Fruit fly (Drosophila melanogaster) whole organism, embryonic: ENCODE data around the gene dbf.

Source experiments
- Ada2b ChIP-seq: fragments of 200-800 bp; sonication (Bioruptor generic); IDR thresholded peaks from 2 replicates; pipeline ENCODE4 v1.3.6; 2022; ENCODE audit warnings: missing biosample characterization, missing genetic modification characterization
- BtbVII ChIP-seq: fragments of 200-800 bp; sonication (Bioruptor generic); optimal IDR thresholded peaks from 3 replicates; lab custom pipeline; 2017; ENCODE audit warnings: missing biosample characterization, mild to moderate bottlenecking, missing genetic modification characterization
- CG10654 ChIP-seq: fragments of 200-800 bp; sonication (Bioruptor generic); optimal IDR thresholded peaks from 2 replicates; lab custom pipeline; 2016; ENCODE audit warnings: missing biosample characterization, missing genetic modification characterization
- CG13624 ChIP-seq: fragments of 200-800 bp; sonication (Bioruptor generic); optimal IDR thresholded peaks from 2 replicates; lab custom pipeline; 2016; ENCODE audit warnings: missing biosample characterization, missing genetic modification characterization
- CG14710 ChIP-seq: fragments of 200-800 bp; sonication (Bioruptor generic); optimal IDR thresholded peaks from 3 replicates; lab custom pipeline; 2019; ENCODE audit warnings: missing biosample characterization, mild to moderate bottlenecking, missing genetic modification characterization, moderate library complexity
- CG15601 ChIP-seq: fragments of 200-800 bp; sonication (Bioruptor generic); optimal IDR thresholded peaks from 3 replicates; lab custom pipeline; 2019; ENCODE audit warnings: missing biosample characterization, mild to moderate bottlenecking, missing genetic modification characterization, moderate library complexity
- CG1792 ChIP-seq: fragments of 200-800 bp; sonication (Bioruptor generic); optimal IDR thresholded peaks from 2 replicates; lab custom pipeline; 2016; ENCODE audit warnings: missing biosample characterization, missing genetic modification characterization
- CG30431 ChIP-seq: fragments of 200-800 bp; sonication (Bioruptor generic); optimal IDR thresholded peaks from 2 replicates; lab custom pipeline; 2017; ENCODE audit warnings: missing biosample characterization, missing genetic modification characterization
- CG31441 ChIP-seq: fragments of 200-800 bp; sonication (Bioruptor generic); IDR thresholded peaks from 2 replicates; pipeline ENCODE4 v1.3.6; 2022; ENCODE audit warnings: missing biosample characterization, missing genetic modification characterization
- CG3163 ChIP-seq: fragments of 200-800 bp; sonication (Bioruptor generic); optimal IDR thresholded peaks from 3 replicates; lab custom pipeline; 2016; ENCODE audit warnings: missing biosample characterization, missing genetic modification characterization
- CG33213 ChIP-seq: fragments of 200-800 bp; sonication (Bioruptor generic); optimal IDR thresholded peaks from 3 replicates; lab custom pipeline; 2016; ENCODE audit warnings: missing biosample characterization, missing genetic modification characterization
- CG4854 ChIP-seq: fragments of 200-800 bp; sonication (Bioruptor generic); optimal IDR thresholded peaks from 2 replicates; lab custom pipeline; 2016; ENCODE audit warnings: missing biosample characterization, missing genetic modification characterization, inconsistent platforms
- CG6689 ChIP-seq: fragments of 200-800 bp; sonication (Bioruptor generic); IDR thresholded peaks from 2 replicates; pipeline ENCODE4 v1.3.6; 2022; ENCODE audit warnings: missing biosample characterization, missing genetic modification characterization
- CG7357 ChIP-seq: fragments of 200-800 bp; sonication (Bioruptor generic); IDR thresholded peaks from 3 replicates; pipeline ENCODE4 v1.3.6; 2022; ENCODE audit warnings: missing biosample characterization, missing genetic modification characterization
- CG7745 ChIP-seq: fragments of 200-800 bp; sonication (Bioruptor generic); optimal IDR thresholded peaks from 2 replicates; lab custom pipeline; 2018; ENCODE audit warnings: missing biosample characterization, mild to moderate bottlenecking, missing genetic modification characterization, moderate library complexity
- CG8388 ChIP-seq: fragments of 200-800 bp; sonication (Bioruptor generic); optimal IDR thresholded peaks from 2 replicates; lab custom pipeline; 2019; ENCODE audit warnings: missing biosample characterization, mild to moderate bottlenecking, missing genetic modification characterization, moderate library complexity
- CG8765 ChIP-seq: fragments of 200-800 bp; sonication (Bioruptor generic); IDR thresholded peaks from 2 replicates; pipeline ENCODE4 v1.3.6; 2022; ENCODE audit warnings: missing biosample characterization, missing genetic modification characterization
- CG8924 ChIP-seq: fragments of 200-800 bp; optimal IDR thresholded peaks from 3 replicates; lab custom pipeline; 2019; ENCODE audit warnings: missing biosample characterization, mild to moderate bottlenecking, missing genetic modification characterization, moderate library complexity
- Dref ChIP-seq: fragments of 200-800 bp; sonication (Bioruptor generic); IDR thresholded peaks from 2 replicates; pipeline ENCODE4 v1.3.6; 2022; ENCODE audit warnings: missing biosample characterization, missing genetic modification characterization
- Fer1 ChIP-seq: fragments of 200-800 bp; sonication (Bioruptor generic); optimal IDR thresholded peaks from 2 replicates; lab custom pipeline; 2017; ENCODE audit warnings: missing biosample characterization, mild to moderate bottlenecking, missing genetic modification characterization
- Fer3 ChIP-seq: fragments of 200-800 bp; sonication (Bioruptor generic); optimal IDR thresholded peaks from 2 replicates; lab custom pipeline; 2018; ENCODE audit warnings: missing biosample characterization, mild to moderate bottlenecking, missing genetic modification characterization, moderate library complexity
- Hmx ChIP-seq: fragments of 200-800 bp; sonication (Bioruptor generic); optimal IDR thresholded peaks from 2 replicates; lab custom pipeline; 2016; ENCODE audit warnings: missing biosample characterization, missing genetic modification characterization
- MESR4 ChIP-seq: fragments of 200-800 bp; sonication (Bioruptor generic); optimal IDR thresholded peaks from 2 replicates; lab custom pipeline; 2018; ENCODE audit warnings: missing biosample characterization, mild to moderate bottlenecking, missing genetic modification characterization, moderate library complexity
- NC2β ChIP-seq: fragments of 200-800 bp; sonication (Bioruptor generic); optimal IDR thresholded peaks from 2 replicates; lab custom pipeline; 2016; ENCODE audit warnings: missing biosample characterization, missing genetic modification characterization
- Oaz ChIP-seq: fragments of 200-800 bp; sonication (Bioruptor generic); IDR thresholded peaks from 2 replicates; pipeline ENCODE4 v1.3.6; 2022; ENCODE audit warnings: missing biosample characterization, missing genetic modification characterization
- Rfx ChIP-seq: fragments of 200-800 bp; sonication (Bioruptor generic); IDR thresholded peaks from 2 replicates; pipeline ENCODE4 v1.3.6; 2022; ENCODE audit warnings: missing biosample characterization, missing genetic modification characterization
- ase ChIP-seq: fragments of 200-800 bp; sonication (Bioruptor generic); IDR thresholded peaks from 3 replicates; pipeline ENCODE4 v1.3.6; 2022; ENCODE audit warnings: missing biosample characterization, missing genetic modification characterization
- bsh ChIP-seq, 2 experiments: fragments of 200-800 bp; sonication (Bioruptor generic); optimal IDR thresholded peaks; 2 replicates each; lab custom pipeline; 2017 to 2018; ENCODE audit warnings: mild to moderate bottlenecking in 2 of 2, missing biosample characterization in 2 of 2, missing genetic modification characterization in 2 of 2, moderate library complexity in 1 of 2
- dan ChIP-seq: fragments of 200-800 bp; sonication (Bioruptor generic); IDR thresholded peaks from 2 replicates; pipeline ENCODE4 v1.3.6; 2022; ENCODE audit warnings: missing biosample characterization, missing genetic modification characterization
- ems ChIP-seq: fragments of 200-800 bp; sonication (Bioruptor generic); optimal IDR thresholded peaks from 3 replicates; lab custom pipeline; 2016; ENCODE audit warnings: missing biosample characterization, missing genetic modification characterization
- en ChIP-seq: fragments of 200-800 bp; sonication (Bioruptor generic); optimal IDR thresholded peaks from 2 replicates; lab custom pipeline; 2016; ENCODE audit warnings: missing biosample characterization, missing genetic modification characterization
- eve ChIP-seq, 2 experiments: fragments of >200 bp; optimal IDR thresholded peaks; 2 replicates each; lab custom pipeline; 2017; ENCODE audit warnings: missing biosample characterization in 2 of 2, missing genetic modification characterization in 2 of 2
- exex ChIP-seq: fragments of 200-800 bp; sonication (Bioruptor generic); optimal IDR thresholded peaks from 4 replicates; lab custom pipeline; 2018; ENCODE audit warnings: missing biosample characterization, mild to moderate bottlenecking, missing genetic modification characterization, moderate library complexity
- fu2 ChIP-seq: fragments of 200-800 bp; sonication (Bioruptor generic); optimal IDR thresholded peaks from 2 replicates; lab custom pipeline; 2016; ENCODE audit warnings: missing biosample characterization, missing genetic modification characterization
- grau ChIP-seq: fragments of 200-800 bp; optimal IDR thresholded peaks from 3 replicates; lab custom pipeline; 2019; ENCODE audit warnings: missing biosample characterization, mild to moderate bottlenecking, missing genetic modification characterization, moderate library complexity
- gro ChIP-seq: fragments of 200-800 bp; sonication (Bioruptor generic); optimal IDR thresholded peaks from 2 replicates; lab custom pipeline; 2016; ENCODE audit warnings: missing biosample characterization, missing genetic modification characterization
- klu ChIP-seq: fragments of 200-800 bp; sonication (Bioruptor generic); IDR thresholded peaks from 2 replicates; pipeline ENCODE4 v1.3.6; 2022; ENCODE audit warnings: missing biosample characterization, missing genetic modification characterization
- knrl ChIP-seq: fragments of 200-800 bp; sonication (Bioruptor generic); IDR thresholded peaks from 3 replicates; pipeline ENCODE4 v1.3.6; 2022; ENCODE audit warnings: missing biosample characterization, missing genetic modification characterization; ENCODE audit not compliant: partially characterized antibody
- nom ChIP-seq: fragments of 200-800 bp; sonication (Bioruptor generic); optimal IDR thresholded peaks from 2 replicates; lab custom pipeline; 2017; ENCODE audit warnings: missing biosample characterization, missing genetic modification characterization, mild to moderate bottlenecking, moderate library complexity, missing genetic modification reagents
- oc ChIP-seq: fragments of 200-800 bp; sonication (Bioruptor generic); optimal IDR thresholded peaks from 2 replicates; lab custom pipeline; 2018; ENCODE audit warnings: missing biosample characterization, mild to moderate bottlenecking, missing genetic modification characterization, moderate library complexity
- otp ChIP-seq: fragments of 200-800 bp; sonication (Bioruptor generic); IDR thresholded peaks from 3 replicates; pipeline ENCODE4, ENCODE4 v1.3.6; 2022; ENCODE audit warnings: missing biosample characterization, missing genetic modification characterization
- prd ChIP-seq, 3 experiments: fragments of >200 bp in 2 of 3; fragments of 200-800 bp in 1 of 3; sonication (Bioruptor generic) in 1 of 3; optimal IDR thresholded peaks in 2 of 3; IDR thresholded peaks in 1 of 3; 2 replicates in 2 of 3; 3 replicates in 1 of 3; pipeline versions ENCODE4 v1.3.6 to Lab custom; 2017 to 2022; ENCODE audit warnings: missing biosample characterization in 1 of 3, missing genetic modification characterization in 1 of 3
- ranshi ChIP-seq: fragments of 200-800 bp; sonication (Bioruptor generic); IDR thresholded peaks from 2 replicates; pipeline ENCODE4 v1.3.6; 2022; ENCODE audit warnings: missing biosample characterization, missing genetic modification characterization
- row ChIP-seq: fragments of 200-800 bp; sonication (Bioruptor generic); IDR thresholded peaks from 3 replicates; pipeline ENCODE4 v1.3.6; 2022; ENCODE audit warnings: missing biosample characterization, missing genetic modification characterization
- sens ChIP-seq: fragments of 200-800 bp; sonication (Bioruptor generic); peaks from one replicate; lab custom pipeline; 2016; ENCODE audit warnings: missing biosample characterization, missing genetic modification characterization
- slbo ChIP-seq: fragments of 200-800 bp; sonication (Bioruptor generic); IDR thresholded peaks from 2 replicates; pipeline ENCODE4 v1.3.6; 2022; ENCODE audit warnings: missing biosample characterization, missing genetic modification characterization
- slp2 ChIP-seq: fragments of 200-800 bp; sonication (Bioruptor generic); optimal IDR thresholded peaks from 2 replicates; lab custom pipeline; 2016; ENCODE audit warnings: missing biosample characterization, missing genetic modification characterization
- sug ChIP-seq: fragments of 200-800 bp; optimal IDR thresholded peaks from 2 replicates; lab custom pipeline; 2019; ENCODE audit warnings: missing biosample characterization, mild to moderate bottlenecking, missing genetic modification characterization, moderate library complexity
- tll ChIP-seq, 2 experiments: fragments of 200-800 bp in 1 of 2; fragments of >200 bp in 1 of 2; sonication (Bioruptor generic) in 1 of 2; optimal IDR thresholded peaks; 2 replicates each; lab custom pipeline; 2017 to 2019; ENCODE audit warnings: missing biosample characterization in 2 of 2, missing genetic modification characterization in 2 of 2, mild to moderate bottlenecking in 1 of 2, moderate library complexity in 1 of 2
- trh ChIP-seq: fragments of 200-800 bp; sonication (Bioruptor generic); optimal IDR thresholded peaks from 2 replicates; lab custom pipeline; 2016; ENCODE audit warnings: missing biosample characterization, missing genetic modification characterization
- zfh1 ChIP-seq: fragments of 200-800 bp; sonication (Bioruptor generic); IDR thresholded peaks from 3 replicates; pipeline ENCODE4 v1.3.6; 2022; ENCODE audit warnings: missing biosample characterization, missing genetic modification characterization

The dbf gene

dm6 chr2L:10616767-10617166 is 34.6 kb upstream of the dbf start (continued):
- no peak for TF ChIP-seq CG4854
- TF ChIP-seq Rfx (GFP tag; lab: Robert Waterston, UW) = peak; percentile 75; the same call in 1 of the 2 replicates
- TF ChIP-seq knrl = no peak
- peak; percentile 76 for TF ChIP-seq CG31441
- TF ChIP-seq Ada2b (GFP tag; lab: Robert Waterston, UW) = peak; percentile 69
- no peak for TF ChIP-seq MESR4 (GFP tag; lab: Kevin White, UChicago)
- peak; percentile 61 for TF ChIP-seq slbo (GFP tag; lab: Robert Waterston, UW)
- TF ChIP-seq CG30431 = peak; percentile 34
- peak; percentile 57; the same call in 1 of the 3 replicates for TF ChIP-seq CG7357 (GFP tag; lab: Robert Waterston, UW)
- TF ChIP-seq CG7745 (tag; lab: Kevin White, UChicago) = no peak
- no peak for TF ChIP-seq sug (tag; lab: Kevin White, UChicago)
- TF ChIP-seq otp (GFP tag; lab: Robert Waterston, UW) = 0 out of 3 replicates have a peak, but pooled peaks have one; percentile 63
- TF ChIP-seq grau (tag; lab: Kevin White, UChicago) = peak; percentile 74
- peak; percentile 66 for TF ChIP-seq CG8924 (tag; lab: Kevin White, UChicago)
- peak; percentile 82 for TF ChIP-seq CG8388 (GFP tag; lab: Kevin White, UChicago)
- TF ChIP-seq CG33213 (GFP tag; lab: Kevin White, UChicago) = peak; percentile 58
- peak; percentile 72 for TF ChIP-seq CG14710 (tag; lab: Kevin White, UChicago)
- no peak for TF ChIP-seq gro (GFP tag; lab: Kevin White, UChicago)
- TF ChIP-seq CG10654 (GFP tag; lab: Kevin White, UChicago) = peak; percentile 45
- TF ChIP-seq exex (tag; lab: Kevin White, UChicago) = no peak
- peak; percentile 86 for TF ChIP-seq zfh1
- TF ChIP-seq bsh (GFP tag; optimal IDR thresholded peaks at IDR 0.05; lab: Kevin White, UChicago) = peak; percentile 80 to 88
- peak; percentile 59 for TF ChIP-seq Fer3
- peak; percentile 51 for TF ChIP-seq ems (GFP tag; lab: Kevin White, UChicago)
- TF ChIP-seq CG6689 (GFP tag; lab: Robert Waterston, UW) = peak; percentile 83
- no peak for TF ChIP-seq Hmx
- TF ChIP-seq CG3163 (GFP tag; lab: Kevin White, UChicago) = no peak
- TF ChIP-seq slp2 (GFP tag; lab: Kevin White, UChicago) = peak; percentile 29
- peak; percentile 19 for TF ChIP-seq CG1792 (GFP tag; lab: Kevin White, UChicago)
- no peak for TF ChIP-seq trh (GFP tag; lab: Kevin White, UChicago)
- TF ChIP-seq Fer1 (GFP tag; lab: Kevin White, UChicago) = peak; percentile 28
- peak in 1 of 2 experiments; percentile 88 for TF ChIP-seq eve (GFP tag; optimal IDR thresholded peaks at IDR 0.05; lab: Kevin White, UChicago)
- TF ChIP-seq CG13624 (GFP tag; lab: Kevin White, UChicago) = peak; percentile 51
- peak; percentile 71 for TF ChIP-seq oc (tag; lab: Kevin White, UChicago)
- TF ChIP-seq klu (GFP tag; lab: Robert Waterston, UW) = 0 out of 2 replicates have a peak, but pooled peaks have one; percentile 41
- TF ChIP-seq BtbVII = peak; percentile 34
- TF ChIP-seq row (GFP tag; lab: Robert Waterston, UW) = peak; percentile 86
- peak; percentile 40 for TF ChIP-seq en (GFP tag; lab: Kevin White, UChicago)
- TF ChIP-seq ase (GFP tag; lab: Robert Waterston, UW) = peak; percentile 76; the same call in 1 of the 3 replicates
- no peak for TF ChIP-seq Dref (GFP tag; lab: Robert Waterston, UW)
- TF ChIP-seq CG8765 (GFP tag; lab: Robert Waterston, UW) = peak; percentile 44; the same call in 1 of the 2 replicates
- TF ChIP-seq Oaz (GFP tag; lab: Robert Waterston, UW) = peak; percentile 47; the same call in 1 of the 2 replicates
- peak; percentile 73 for TF ChIP-seq CG15601
- peak; percentile 73 for TF ChIP-seq ranshi (GFP tag; lab: Robert Waterston, UW)
- no peak for TF ChIP-seq prd (optimal IDR thresholded peaks at IDR 0.05; lab: Kevin White, UChicago)
- TF ChIP-seq prd (GFP tag; IDR thresholded peaks at IDR 0.05; lab: Robert Waterston, UW) = peak; percentile 86
- TF ChIP-seq tll (GFP tag; optimal IDR thresholded peaks at IDR 0.05; lab: Kevin White, UChicago) = no peak
- peak; percentile 95 for TF ChIP-seq sens (GFP tag; lab: Kevin White, UChicago)
- peak; percentile 65 for TF ChIP-seq nom (GFP tag; lab: Kevin White, UChicago)
- TF ChIP-seq NC2β (GFP tag; lab: Kevin White, UChicago) = peak; percentile 54
- TF ChIP-seq dan = no peak
- TF ChIP-seq fu2 = no peak
